Fruit fly (Drosophila melanogaster): Measurements from ENCODE around the gene kuk.

The kuk gene

DNA sequence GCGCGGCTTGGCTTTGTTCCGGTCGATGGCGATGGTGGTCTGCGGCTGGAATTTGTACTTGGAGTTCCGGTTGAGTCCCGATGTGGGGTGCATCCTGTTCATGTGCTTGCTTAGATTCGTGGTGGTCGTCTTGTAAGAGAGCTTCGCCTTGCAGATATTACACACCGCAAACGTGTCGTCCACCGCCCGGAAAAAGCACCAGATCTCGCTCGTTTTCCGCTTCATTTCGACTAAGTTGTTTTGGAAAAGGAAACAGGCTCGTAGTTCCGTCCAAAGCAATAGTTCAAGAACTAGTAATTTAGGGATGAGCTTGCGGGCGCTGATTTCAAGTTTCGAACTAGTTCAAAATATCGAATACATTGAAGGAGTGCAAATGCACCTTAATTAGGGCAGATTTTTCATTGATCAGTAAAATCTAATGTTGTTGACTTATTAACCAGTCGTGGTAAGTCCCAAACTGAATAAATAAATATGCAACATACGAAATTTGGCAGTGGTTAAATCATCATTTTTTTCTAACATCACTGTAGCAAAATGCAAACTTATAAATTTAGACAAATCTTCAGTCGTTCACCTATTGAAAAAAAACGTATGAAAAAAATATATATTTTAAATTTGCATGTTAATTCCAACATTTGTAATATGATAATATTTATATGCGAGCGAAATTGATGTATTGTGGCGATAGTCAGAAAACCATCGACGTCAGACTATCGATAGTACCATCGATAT lies 37.0 kb upstream of the kuk start, which contains the start of the genes bdwf and Patr-1 (continued):
- TF ChIP-seq Six4 (GFP tag; optimal IDR thresholded peaks at IDR 0.05): no peak
- TF ChIP-seq CG7357 (GFP tag; IDR thresholded peaks at IDR 0.05): no peak
- no peak for TF ChIP-seq Gsc (GFP tag; IDR thresholded peaks at IDR 0.05)
- peak; percentile 16 for TF ChIP-seq disco-r (GFP tag; optimal IDR thresholded peaks at IDR 0.05)
- TF ChIP-seq tna (GFP tag; IDR thresholded peaks at IDR 0.05; ENCODE audit: partially characterized antibody): peak; percentile 89
- TF ChIP-seq nerfin-1 (tag; optimal IDR thresholded peaks at IDR 0.05): peak; percentile 9
- TF ChIP-seq CG17829 (tag; optimal IDR thresholded peaks at IDR 0.05): peak; percentile 35
- peak; percentile 95 for TF ChIP-seq amos (GFP tag; IDR thresholded peaks at IDR 0.05; ENCODE audit: partially characterized antibody)
- no peak for TF ChIP-seq Optix (GFP tag; IDR thresholded peaks at IDR 0.05)
- TF ChIP-seq CG11560 (tag; IDR thresholded peaks at IDR 0.05): peak; percentile 59; the same call in 1 of the 3 replicates
- TF ChIP-seq Sry-β (GFP tag; optimal IDR thresholded peaks at IDR 0.05): peak; percentile 33
- TF ChIP-seq CG6654 (GFP tag; optimal IDR thresholded peaks at IDR 0.05): no peak
- peak; percentile 50 for TF ChIP-seq exex (tag; optimal IDR thresholded peaks at IDR 0.05)
- no peak for TF ChIP-seq CG7271 (tag; optimal IDR thresholded peaks at IDR 0.05)
- TF ChIP-seq PHDP (tag; optimal IDR thresholded peaks at IDR 0.05): no peak
- no peak for TF ChIP-seq sisA (GFP tag; IDR thresholded peaks at IDR 0.05)
- no peak for TF ChIP-seq CG4282 (GFP tag; optimal IDR thresholded peaks at IDR 0.05)
- peak; percentile 85 for TF ChIP-seq Doc3 (GFP tag; IDR thresholded peaks at IDR 0.05; ENCODE audit: partially characterized antibody)
- TF ChIP-seq CG13624 (GFP tag; optimal IDR thresholded peaks at IDR 0.05): no peak
- TF ChIP-seq nom (GFP tag; optimal IDR thresholded peaks at IDR 0.05): no peak
- TF ChIP-seq sens (GFP tag): peak; percentile 81
- peak; percentile 3 for TF ChIP-seq CG1603 (tag; optimal IDR thresholded peaks at IDR 0.05)
- TF ChIP-seq CG8089 (GFP tag; optimal IDR thresholded peaks at IDR 0.05): no peak
- TF ChIP-seq Rfx (GFP tag; IDR thresholded peaks at IDR 0.05): no peak
- no peak for TF ChIP-seq D19B (GFP tag; optimal IDR thresholded peaks at IDR 0.05)
- no peak for TF ChIP-seq Fer1 (GFP tag; optimal IDR thresholded peaks at IDR 0.05)
- no peak for TF ChIP-seq kah (GFP tag; optimal IDR thresholded peaks at IDR 0.05)
- peak; percentile 39 for TF ChIP-seq CG18619 (GFP tag; optimal IDR thresholded peaks at IDR 0.05)
- peak; percentile 9 for TF ChIP-seq Dad (GFP tag; optimal IDR thresholded peaks at IDR 0.05)
- peak; percentile 4 for TF ChIP-seq NC2β (GFP tag; optimal IDR thresholded peaks at IDR 0.05)
- peak; percentile 48 for TF ChIP-seq YL-1 (GFP tag; optimal IDR thresholded peaks at IDR 0.05)
- TF ChIP-seq sr (GFP tag; IDR thresholded peaks at IDR 0.05): no peak
- peak; percentile 29 for TF ChIP-seq CG8944 (GFP tag; optimal IDR thresholded peaks at IDR 0.05)
- no peak for TF ChIP-seq Hand (GFP tag; optimal IDR thresholded peaks at IDR 0.05)
- TF ChIP-seq stwl (tag; optimal IDR thresholded peaks at IDR 0.05): peak; percentile 32
- no peak for TF ChIP-seq CG3065 (GFP tag; optimal IDR thresholded peaks at IDR 0.05)
- TF ChIP-seq mam (GFP tag; optimal IDR thresholded peaks at IDR 0.05): no peak
- peak; percentile 51 for TF ChIP-seq Ets97D (GFP tag; optimal IDR thresholded peaks at IDR 0.05)
- no peak for TF ChIP-seq wor (GFP tag; IDR thresholded peaks at IDR 0.05)
- no peak for TF ChIP-seq CG4360 (GFP tag; IDR thresholded peaks at IDR 0.05)
- TF ChIP-seq CG14710 (tag; optimal IDR thresholded peaks at IDR 0.05): peak; percentile 69
- TF ChIP-seq luna (GFP tag; optimal IDR thresholded peaks at IDR 0.05): no peak
- peak; percentile 15 for TF ChIP-seq D19A (tag; optimal IDR thresholded peaks at IDR 0.05)
- TF ChIP-seq btn (GFP tag; optimal IDR thresholded peaks at IDR 0.05): no peak
- TF ChIP-seq Dll (GFP tag; IDR thresholded peaks at IDR 0.05; ENCODE audit: partially characterized antibody): peak; percentile 92
- TF ChIP-seq aop (GFP tag; IDR thresholded peaks at IDR 0.05): no peak
- TF ChIP-seq ci (GFP tag; IDR thresholded peaks at IDR 0.05): no peak
- peak; percentile 30 for TF ChIP-seq CG18764 (GFP tag; optimal IDR thresholded peaks at IDR 0.05)
- TF ChIP-seq mirr (GFP tag; optimal IDR thresholded peaks at IDR 0.05): no peak
- TF ChIP-seq phol (tag; optimal IDR thresholded peaks at IDR 0.05): peak; percentile 43

Data from whole organism, embryonic.